Fruit fly (Drosophila melanogaster): ENCODE measurements around the gene Sid.

Sid gene

dm6 chr3R:28631753-28632152 lies 38.8 kb upstream of the Sid start (continued):
- peak; percentile 48 for TF ChIP-seq en (GFP tag; optimal IDR thresholded peaks at IDR 0.05)
- no peak for TF ChIP-seq CG10462 (GFP tag; optimal IDR thresholded peaks at IDR 0.05)
- TF ChIP-seq stc (GFP tag; IDR thresholded peaks at IDR 0.05) = 0 out of 2 replicates have a peak, but pooled peaks have one; percentile 37
- TF ChIP-seq pho (GFP tag; optimal IDR thresholded peaks at IDR 0.05) = no peak
- TF ChIP-seq CG4282 (GFP tag; optimal IDR thresholded peaks at IDR 0.05) = peak; percentile 56
- no peak for TF ChIP-seq bowl (GFP tag; IDR thresholded peaks at IDR 0.05)
- no peak for TF ChIP-seq z (GFP tag; IDR thresholded peaks at IDR 0.05)
- TF ChIP-seq wdn (GFP tag; IDR thresholded peaks at IDR 0.05) = no peak
- TF ChIP-seq Doc3 (GFP tag; IDR thresholded peaks at IDR 0.05; ENCODE audit: partially characterized antibody) = no peak
- TF ChIP-seq vvl (GFP tag; IDR thresholded peaks at IDR 0.05) = peak; percentile 41; the same call in 1 of the 2 replicates
- peak; percentile 44; the same call in 1 of the 2 replicates for TF ChIP-seq CG32772 (GFP tag; IDR thresholded peaks at IDR 0.05)
- TF ChIP-seq shn (GFP tag; optimal IDR thresholded peaks at IDR 0.05) = no peak
- TF ChIP-seq CTCF (GFP tag; optimal IDR thresholded peaks at IDR 0.05) = no peak
- no peak for TF ChIP-seq CG9215 (GFP tag; IDR thresholded peaks at IDR 0.05)
- no peak for TF ChIP-seq bigmax (GFP tag; optimal IDR thresholded peaks at IDR 0.05)
- peak; percentile 69 for TF ChIP-seq row (GFP tag; IDR thresholded peaks at IDR 0.05)
- TF ChIP-seq Adf1 (GFP tag; IDR thresholded peaks at IDR 0.05) = no peak
- TF ChIP-seq tup (GFP tag; optimal IDR thresholded peaks at IDR 0.05) = no peak
- no peak for TF ChIP-seq usp (GFP tag; optimal IDR thresholded peaks at IDR 0.05)
- TF ChIP-seq ind (GFP tag; optimal IDR thresholded peaks at IDR 0.05) = peak; percentile 72
- no peak for TF ChIP-seq crol (GFP tag; IDR thresholded peaks at IDR 0.05)
- peak; percentile 46 for TF ChIP-seq D19A (tag; optimal IDR thresholded peaks at IDR 0.05)
- TF ChIP-seq h (optimal IDR thresholded peaks at IDR 0.05) = no peak
- no peak for TF ChIP-seq trh (GFP tag; optimal IDR thresholded peaks at IDR 0.05)
- TF ChIP-seq gt (GFP tag; IDR thresholded peaks at IDR 0.05) = no peak
- no peak for TF ChIP-seq Nf-YC (tag; optimal IDR thresholded peaks at IDR 0.05)
- no peak for TF ChIP-seq unc-4 (GFP tag; IDR thresholded peaks at IDR 0.05; ENCODE audit: partially characterized antibody)
- no peak for TF ChIP-seq ems (GFP tag; optimal IDR thresholded peaks at IDR 0.05)
- no peak for TF ChIP-seq cas (GFP tag; IDR thresholded peaks at IDR 0.05)
- peak; percentile 70 for TF ChIP-seq CG2712 (tag; optimal IDR thresholded peaks at IDR 0.05)
- TF ChIP-seq CG4854 (GFP tag; optimal IDR thresholded peaks at IDR 0.05) = peak; percentile 26
- TF ChIP-seq CG8281 (tag; optimal IDR thresholded peaks at IDR 0.05) = no peak
- TF ChIP-seq ro (GFP tag; IDR thresholded peaks at IDR 0.05) = no peak
- no peak for TF ChIP-seq CG12236 (GFP tag; optimal IDR thresholded peaks at IDR 0.05)
- 0 out of 2 replicates have a peak, but pooled peaks have one; percentile 27 for TF ChIP-seq Gsc (GFP tag; IDR thresholded peaks at IDR 0.05)
- TF ChIP-seq ssp (GFP tag; IDR thresholded peaks at IDR 0.05) = 0 out of 2 replicates have a peak, but pooled peaks have one; percentile 32
- TF ChIP-seq Rx (GFP tag; IDR thresholded peaks at IDR 0.05) = no peak
- peak; percentile 6 for TF ChIP-seq gcm (GFP tag; optimal IDR thresholded peaks at IDR 0.05)
- peak; percentile 61 for TF ChIP-seq Ptx1 (GFP tag; IDR thresholded peaks at IDR 0.05)
- peak; percentile 65 for TF ChIP-seq CG6689 (GFP tag; IDR thresholded peaks at IDR 0.05)
- TF ChIP-seq Dp (GFP tag; optimal IDR thresholded peaks at IDR 0.05) = no peak
- no peak for TF ChIP-seq CG8359 (GFP tag; optimal IDR thresholded peaks at IDR 0.05; ENCODE audit: borderline replicate concordance)
- no peak for TF ChIP-seq CG12219 (GFP tag; optimal IDR thresholded peaks at IDR 0.05)
- peak; percentile 60 for TF ChIP-seq CG18262 (tag; optimal IDR thresholded peaks at IDR 0.05)
- TF ChIP-seq CG15514 (GFP tag; optimal IDR thresholded peaks at IDR 0.05) = peak; percentile 40
- TF ChIP-seq CG1603 (tag; optimal IDR thresholded peaks at IDR 0.05) = peak; percentile 77
- TF ChIP-seq Mrtf (GFP tag; IDR thresholded peaks at IDR 0.05) = no peak
- 0 out of 2 replicates have a peak, but pooled peaks have one; percentile 19 for TF ChIP-seq dati (GFP tag; IDR thresholded peaks at IDR 0.05)
- TF ChIP-seq CG12769 (tag; optimal IDR thresholded peaks at IDR 0.05) = peak; percentile 45
- peak; percentile 48; the same call in 2 of the 3 replicates for TF ChIP-seq tgo (GFP tag; IDR thresholded peaks at IDR 0.05)
- no peak for TF ChIP-seq insv (GFP tag; optimal IDR thresholded peaks at IDR 0.05)
- no peak for TF ChIP-seq HmgZ (tag; optimal IDR thresholded peaks at IDR 0.05)
- no peak for TF ChIP-seq stwl (tag; optimal IDR thresholded peaks at IDR 0.05)
